Worm (Caenorhabditis elegans): ENCODE measurements around the gene srt-23.

- TF ChIP-seq pes-1 (GFP tag; IDR thresholded peaks at IDR 0.05) (no peak), ceh-13 (GFP tag; optimal IDR thresholded peaks at IDR 0.05) (no peak), scrt-1 (GFP tag; IDR thresholded peaks at IDR 0.05) (no peak), hmbx-1 (tag; optimal IDR thresholded peaks at IDR 0.05) (no peak), flt-1 (GFP tag; IDR thresholded peaks at IDR 0.05) (no peak), sea-1 (GFP tag; conservative IDR thresholded peaks at IDR 0.05) (no peak), hmg-4 (GFP tag; optimal IDR thresholded peaks at IDR 0.05) (no peak), ets-7 (tag; optimal IDR thresholded peaks at IDR 0.05) (no peak), ama-1 (optimal IDR thresholded peaks at IDR 0.05) (no peak)
Measured at ce11 chrIV:760267-760666, 3.7 kb downstream of the srt-23 start, which contains the start of gene gst-40.

All from whole organism, early embryonic.